Worm (Caenorhabditis elegans): ENCODE results near the gene nlp-41.

DNA sequence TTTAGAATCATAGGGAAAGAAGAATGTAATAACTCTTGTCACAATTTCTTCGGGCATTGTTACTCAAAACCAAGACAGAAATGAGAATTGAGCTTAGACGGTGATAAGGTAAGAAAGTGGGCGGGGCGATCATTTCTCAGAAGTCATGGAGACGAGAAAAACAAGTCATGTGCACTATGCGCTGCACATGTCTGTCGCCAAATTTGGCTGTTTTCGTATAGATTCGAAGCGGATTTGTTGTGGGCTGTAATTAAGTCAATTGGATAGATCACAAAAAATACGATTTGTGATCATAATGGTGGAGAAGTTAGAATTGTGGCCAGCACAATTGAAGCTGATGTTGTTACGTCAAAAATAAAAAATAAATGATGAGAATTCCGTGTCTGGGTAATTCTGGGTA is 41.0 kb downstream of the nlp-41 start, which contains the start of gene C01G12.7:
- TF ChIP-seq ama-1 (optimal IDR thresholded peaks at IDR 0.05) = no peak
- no peak for TF ChIP-seq scrt-1 (GFP tag; IDR thresholded peaks at IDR 0.05)
- TF ChIP-seq flt-1 (GFP tag; IDR thresholded peaks at IDR 0.05) = no peak
- no peak for TF ChIP-seq pes-1 (GFP tag; IDR thresholded peaks at IDR 0.05)
- TF ChIP-seq B0310.2 (tag; optimal IDR thresholded peaks at IDR 0.05) = no peak
- no peak for TF ChIP-seq F13C5.2 (tag; optimal IDR thresholded peaks at IDR 0.05)
- TF ChIP-seq hmbx-1 (tag; optimal IDR thresholded peaks at IDR 0.05) = no peak
- TF ChIP-seq ceh-36 (tag; optimal IDR thresholded peaks at IDR 0.05) = no peak
- TF ChIP-seq hnd-1 (tag; optimal IDR thresholded peaks at IDR 0.05) = no peak
- TF ChIP-seq sea-1 (GFP tag; conservative IDR thresholded peaks at IDR 0.05) = no peak
- no peak for TF ChIP-seq ceh-13 (GFP tag; optimal IDR thresholded peaks at IDR 0.05)
- TF ChIP-seq tbx-11 (GFP tag; IDR thresholded peaks at IDR 0.05) = no peak
- no peak for TF ChIP-seq ets-7 (tag; optimal IDR thresholded peaks at IDR 0.05)
